Fruit fly (Drosophila melanogaster) whole organism, prepupa: ENCODE data around the gene SLC22A.

Experiments
- Blimp-1 ChIP-seq: fragments of 200-800 bp; sonication (Bioruptor generic); optimal IDR thresholded peaks from 3 replicates; lab custom pipeline; 2017; ENCODE audit warnings: missing biosample characterization, missing genetic modification characterization, mild to moderate bottlenecking, moderate library complexity, missing genetic modification reagents
- CG10631 ChIP-seq: fragments of 200-800 bp; sonication (Bioruptor generic); optimal IDR thresholded peaks from 2 replicates; lab custom pipeline; 2016; ENCODE audit warnings: missing biosample characterization, missing genetic modification characterization
- CG11294 ChIP-seq: fragments of 200-800 bp; sonication (Bioruptor generic); IDR thresholded peaks from 2 replicates; pipeline ENCODE4 v1.3.6; 2022; ENCODE audit warnings: missing biosample characterization, missing genetic modification characterization
- CG11762 ChIP-seq: fragments of 200-800 bp; sonication (Bioruptor generic); optimal IDR thresholded peaks from 3 replicates; lab custom pipeline; 2016; ENCODE audit warnings: missing biosample characterization, missing genetic modification characterization; ENCODE audit not compliant: insufficient read depth
- CG11902 ChIP-seq: fragments of 200-800 bp; sonication (Bioruptor generic); optimal IDR thresholded peaks from 3 replicates; lab custom pipeline; 2016; ENCODE audit warnings: missing biosample characterization, missing genetic modification characterization
- CG15336 ChIP-seq: fragments of 200-800 bp; sonication (Bioruptor generic); IDR thresholded peaks from 2 replicates; pipeline ENCODE4 v1.3.6; 2022; ENCODE audit warnings: missing biosample characterization, missing genetic modification characterization
- CG1621 ChIP-seq: fragments of 200-800 bp; sonication (Bioruptor generic); optimal IDR thresholded peaks from 3 replicates; lab custom pipeline; 2018; ENCODE audit warnings: missing biosample characterization, mild to moderate bottlenecking, missing genetic modification characterization
- CG16779 ChIP-seq: fragments of 200-800 bp; sonication (Bioruptor generic); optimal IDR thresholded peaks from 3 replicates; lab custom pipeline; 2017; ENCODE audit warnings: missing biosample characterization, mild to moderate bottlenecking, missing genetic modification characterization
- CG3032 ChIP-seq: fragments of 200-800 bp; optimal IDR thresholded peaks from 2 replicates; lab custom pipeline; 2019; ENCODE audit warnings: missing biosample characterization, mild to moderate bottlenecking, missing genetic modification characterization, moderate library complexity
- CG31627 ChIP-seq: fragments of 200-800 bp; sonication (Bioruptor generic); optimal IDR thresholded peaks from 3 replicates; lab custom pipeline; 2016; ENCODE audit warnings: missing biosample characterization, missing genetic modification characterization
- CG32006 ChIP-seq: fragments of 200-800 bp; sonication (Bioruptor generic); optimal IDR thresholded peaks from 3 replicates; lab custom pipeline; 2017; ENCODE audit warnings: missing biosample characterization, mild to moderate bottlenecking, missing genetic modification characterization
- CG3919 ChIP-seq: fragments of 200-800 bp; sonication (Bioruptor generic); optimal IDR thresholded peaks from 3 replicates; lab custom pipeline; 2016; ENCODE audit warnings: missing biosample characterization, missing genetic modification characterization
- CG4318 ChIP-seq: fragments of 200-800 bp; sonication (Bioruptor generic); optimal IDR thresholded peaks from 3 replicates; lab custom pipeline; 2017; ENCODE audit warnings: missing biosample characterization, mild to moderate bottlenecking, missing genetic modification characterization
- CG6163 ChIP-seq: fragments of 200-800 bp; sonication (Bioruptor generic); IDR thresholded peaks from 3 replicates; pipeline ENCODE4 v1.3.6; 2022; ENCODE audit warnings: missing biosample characterization, missing genetic modification characterization
- CG6276 ChIP-seq: fragments of 200-800 bp; sonication (Bioruptor generic); optimal IDR thresholded peaks from 2 replicates; lab custom pipeline; 2017; ENCODE audit warnings: missing biosample characterization, mild to moderate bottlenecking, missing genetic modification characterization
- CG6792 ChIP-seq: fragments of 200-800 bp; sonication (Bioruptor generic); optimal IDR thresholded peaks from 3 replicates; lab custom pipeline; 2016; ENCODE audit warnings: missing biosample characterization, missing genetic modification characterization
- CG6808 ChIP-seq: fragments of 200-800 bp; sonication (Bioruptor generic); optimal IDR thresholded peaks from 3 replicates; lab custom pipeline; 2017; ENCODE audit warnings: missing biosample characterization, missing genetic modification characterization, mild to moderate bottlenecking, moderate library complexity, missing genetic modification reagents
- CG6854 ChIP-seq: fragments of 200-800 bp; sonication (Bioruptor generic); optimal IDR thresholded peaks from 2 replicates; lab custom pipeline; 2017; ENCODE audit warnings: missing biosample characterization, mild to moderate bottlenecking, missing genetic modification characterization
- CG7368 ChIP-seq: fragments of 200-800 bp; sonication (Bioruptor generic); optimal IDR thresholded peaks from 3 replicates; lab custom pipeline; 2016; ENCODE audit warnings: missing biosample characterization, missing genetic modification characterization
- CG8119 ChIP-seq: fragments of 200-800 bp; sonication (Bioruptor generic); IDR thresholded peaks from 3 replicates; pipeline ENCODE4 v1.3.6; 2022; ENCODE audit warnings: missing biosample characterization, missing genetic modification characterization
- CG8319 ChIP-seq: fragments of 200-800 bp; sonication (Bioruptor generic); optimal IDR thresholded peaks from 3 replicates; lab custom pipeline; 2016; ENCODE audit warnings: missing biosample characterization, missing genetic modification characterization
- Eip75B ChIP-seq: fragments of 200-800 bp; sonication (Bioruptor generic); optimal IDR thresholded peaks from 3 replicates; lab custom pipeline; 2016; ENCODE audit warnings: missing biosample characterization, missing genetic modification characterization
- Eip78C ChIP-seq: fragments of 200-800 bp; sonication (Bioruptor generic); peaks from one replicate; lab custom pipeline; 2016; ENCODE audit warnings: missing biosample characterization, missing genetic modification characterization
- Ets21C ChIP-seq: fragments of 200-800 bp; sonication (Bioruptor generic); optimal IDR thresholded peaks from 3 replicates; lab custom pipeline; 2016; ENCODE audit warnings: missing biosample characterization, missing genetic modification characterization
- Ets96B ChIP-seq: fragments of 200-800 bp; optimal IDR thresholded peaks from 2 replicates; lab custom pipeline; 2019; ENCODE audit warnings: missing biosample characterization, mild to moderate bottlenecking, missing genetic modification characterization, moderate library complexity
- Hr38 ChIP-seq: sonication (Bioruptor generic); optimal IDR thresholded peaks from 2 replicates; lab custom pipeline; 2016; ENCODE audit warnings: missing biosample characterization, missing genetic modification characterization
- Hr39 ChIP-seq: fragments of 200-800 bp; sonication (Bioruptor generic); optimal IDR thresholded peaks from 2 replicates; lab custom pipeline; 2016; ENCODE audit warnings: missing biosample characterization, missing genetic modification characterization
- Hr4 ChIP-seq: fragments of 200-800 bp; sonication (Bioruptor generic); optimal IDR thresholded peaks from 3 replicates; lab custom pipeline; 2016; ENCODE audit warnings: missing biosample characterization, missing genetic modification characterization
- Lpt ChIP-seq: fragments of 200-800 bp; sonication (Bioruptor generic); optimal IDR thresholded peaks from 3 replicates; lab custom pipeline; 2016; ENCODE audit warnings: missing biosample characterization, missing genetic modification characterization
- Met ChIP-seq: fragments of 200-800 bp; sonication (Bioruptor generic); optimal IDR thresholded peaks from 3 replicates; lab custom pipeline; 2016; ENCODE audit warnings: missing biosample characterization, missing genetic modification characterization
- OdsH ChIP-seq: fragments of 200-800 bp; sonication (Bioruptor generic); optimal IDR thresholded peaks from 3 replicates; lab custom pipeline; 2016; ENCODE audit warnings: missing biosample characterization, missing genetic modification characterization
- Sox102F ChIP-seq: fragments of 200-800 bp; sonication (Bioruptor generic); optimal IDR thresholded peaks from 2 replicates; lab custom pipeline; 2016; ENCODE audit warnings: missing biosample characterization, mild to moderate bottlenecking, missing genetic modification characterization
- Sox15 ChIP-seq: fragments of 200-800 bp; sonication (Bioruptor generic); optimal IDR thresholded peaks from 3 replicates; lab custom pipeline; 2016; ENCODE audit warnings: missing biosample characterization, missing genetic modification characterization
- cyc ChIP-seq: fragments of 200-800 bp; sonication (Bioruptor generic); optimal IDR thresholded peaks from 3 replicates; lab custom pipeline; 2016; ENCODE audit warnings: missing biosample characterization, missing genetic modification characterization
- dac ChIP-seq: fragments of 200-800 bp; sonication (Bioruptor generic); optimal IDR thresholded peaks from 2 replicates; lab custom pipeline; 2017; ENCODE audit warnings: missing biosample characterization, mild to moderate bottlenecking, missing genetic modification characterization
- dsx ChIP-seq: fragments of 200-800 bp; optimal IDR thresholded peaks from 3 replicates; lab custom pipeline; 2019; ENCODE audit warnings: missing biosample characterization, mild to moderate bottlenecking, missing genetic modification characterization, moderate library complexity; ENCODE audit not compliant: poor library complexity, severe bottlenecking
- eg ChIP-seq: fragments of 200-800 bp; sonication (Bioruptor generic); IDR thresholded peaks from 3 replicates; pipeline ENCODE4 v1.3.6; 2022; ENCODE audit warnings: missing biosample characterization, missing genetic modification characterization
- fd59A ChIP-seq: fragments of 200-800 bp; sonication (Bioruptor generic); optimal IDR thresholded peaks from 2 replicates; lab custom pipeline; 2017; ENCODE audit warnings: missing biosample characterization, mild to moderate bottlenecking, missing genetic modification characterization, missing genetic modification reagents
- fd85E ChIP-seq: fragments of 200-800 bp; sonication (Bioruptor generic); optimal IDR thresholded peaks from 3 replicates; lab custom pipeline; 2016; ENCODE audit warnings: missing biosample characterization, missing genetic modification characterization
- fkh ChIP-seq: fragments of 200-800 bp; sonication (Bioruptor generic); optimal IDR thresholded peaks from 3 replicates; lab custom pipeline; 2017; ENCODE audit warnings: missing biosample characterization, mild to moderate bottlenecking, missing genetic modification characterization, moderate library complexity
- lz ChIP-seq: fragments of 200-800 bp; sonication (Bioruptor generic); optimal IDR thresholded peaks from 3 replicates; lab custom pipeline; 2016; ENCODE audit warnings: missing biosample characterization, missing genetic modification characterization
- net ChIP-seq: fragments of 200-800 bp; sonication (Bioruptor generic); optimal IDR thresholded peaks from 3 replicates; lab custom pipeline; 2016; ENCODE audit warnings: missing biosample characterization, missing genetic modification characterization
- salr ChIP-seq, 2 experiments: fragments of 200-800 bp; sonication (Bioruptor generic); optimal IDR thresholded peaks; 3 replicates each; lab custom pipeline; 2016 to 2018; ENCODE audit warnings: missing biosample characterization in 2 of 2, missing genetic modification characterization in 2 of 2, mild to moderate bottlenecking in 1 of 2
- spab ChIP-seq: fragments of 200-800 bp; sonication (Bioruptor generic); optimal IDR thresholded peaks from 2 replicates; lab custom pipeline; 2017; ENCODE audit warnings: missing biosample characterization, mild to moderate bottlenecking, missing genetic modification characterization, missing genetic modification reagents
- ss ChIP-seq, 2 experiments: fragments of 200-800 bp; sonication (Bioruptor generic); optimal IDR thresholded peaks; 2 replicates in 1 of 2; 3 replicates in 1 of 2; lab custom pipeline; 2017 to 2018; ENCODE audit warnings: mild to moderate bottlenecking in 2 of 2, missing biosample characterization in 2 of 2, missing genetic modification characterization in 2 of 2, moderate library complexity in 1 of 2
- svp ChIP-seq: fragments of 200-800 bp; sonication (Bioruptor generic); peaks from one replicate; lab custom pipeline; 2016; ENCODE audit warnings: missing biosample characterization, missing genetic modification characterization
- topi ChIP-seq: fragments of 200-800 bp; sonication (Bioruptor generic); optimal IDR thresholded peaks from 3 replicates; lab custom pipeline; 2016; ENCODE audit warnings: missing biosample characterization, missing genetic modification characterization
- vri ChIP-seq: fragments of 200-800 bp; sonication (Bioruptor generic); optimal IDR thresholded peaks from 3 replicates; lab custom pipeline; 2016; ENCODE audit warnings: missing biosample characterization, mild to moderate bottlenecking, missing genetic modification characterization

The SLC22A gene

dm6 chr3L:21889601-21890000, 44.9 kb upstream of the SLC22A start:
- TF ChIP-seq svp (GFP tag; lab: Kevin White, UChicago) (peak; percentile 78), net (GFP tag; lab: Kevin White, UChicago) (peak; percentile 9), ss (GFP tag; optimal IDR thresholded peaks at IDR 0.05; lab: Kevin White, UChicago) (peak in 1 of 2 experiments; percentile 9), vri (GFP tag; lab: Kevin White, UChicago) (peak; percentile 1), Eip78C (GFP tag; lab: Kevin White, UChicago) (peak; percentile 53), CG6163 (GFP tag; lab: Robert Waterston, UW) (0 out of 3 replicates have a peak, but pooled peaks have one; percentile 20), Lpt (GFP tag; lab: Kevin White, UChicago) (peak; percentile 19), eg (GFP tag; lab: Robert Waterston, UW) (peak; percentile 40; the same call in 1 of the 3 replicates), CG6276 (GFP tag; lab: Kevin White, UChicago) (no peak), CG31627 (GFP tag; lab: Kevin White, UChicago) (no peak), cyc (GFP tag; lab: Kevin White, UChicago) (no peak), Sox15 (GFP tag; lab: Kevin White, UChicago) (no peak)

- TF ChIP-seq Blimp-1 (peak; percentile 46), dac (GFP tag; lab: Kevin White, UChicago) (peak; percentile 78), topi (GFP tag; lab: Kevin White, UChicago) (peak; percentile 88), CG11294 (peak; percentile 73), dsx (GFP tag; lab: Kevin White, UChicago) (peak; percentile 77), CG6808 (GFP tag; lab: Kevin White, UChicago) (peak; percentile 61), CG16779 (tag; lab: Kevin White, UChicago) (peak; percentile 77), salr (GFP tag; optimal IDR thresholded peaks at IDR 0.05; lab: Kevin White, UChicago) (peak; percentile 33 to 92), spab (GFP tag; lab: Kevin White, UChicago) (peak; percentile 64), CG6792 (GFP tag; lab: Kevin White, UChicago) (peak; percentile 88), Hr39 (GFP tag; lab: Kevin White, UChicago) (peak; percentile 90), CG3032 (tag; lab: Kevin White, UChicago) (peak; percentile 75), CG7368 (GFP tag; lab: Kevin White, UChicago) (peak; percentile 72), CG6276 (GFP tag; lab: Kevin White, UChicago) (peak; percentile 88), svp (GFP tag; lab: Kevin White, UChicago) (peak; percentile 95), CG11902 (peak; percentile 38), CG1621 (tag; lab: Kevin White, UChicago) (peak; percentile 77), CG32006 (peak; percentile 93), ss (GFP tag; optimal IDR thresholded peaks at IDR 0.05; lab: Kevin White, UChicago) (peak; percentile 48 to 57), CG3919 (GFP tag; lab: Kevin White, UChicago) (peak; percentile 90), Eip75B (GFP tag; lab: Kevin White, UChicago) (peak; percentile 91), CG8319 (peak; percentile 48), fkh (no peak), CG8119 (GFP tag; lab: Robert Waterston, UW) (peak; percentile 93), fd59A (GFP tag; lab: Kevin White, UChicago) (peak; percentile 63), Hr38 (no peak), OdsH (GFP tag; lab: Kevin White, UChicago) (peak; percentile 89), Sox15 (GFP tag; lab: Kevin White, UChicago) (peak; percentile 55), Ets21C (peak; percentile 84), Lpt (GFP tag; lab: Kevin White, UChicago) (peak; percentile 89), Hr4 (GFP tag; lab: Kevin White, UChicago) (peak; percentile 89), Eip78C (GFP tag; lab: Kevin White, UChicago) (peak; percentile 95), CG11762 (peak; percentile 82), net (GFP tag; lab: Kevin White, UChicago) (peak; percentile 89), fd85E (GFP tag; lab: Kevin White, UChicago) (peak; percentile 1), Ets96B (tag; lab: Kevin White, UChicago) (peak; percentile 85), CG4318 (GFP tag; lab: Kevin White, UChicago) (peak; percentile 76), Sox102F (GFP tag; lab: Kevin White, UChicago) (peak; percentile 84), Met (GFP tag; lab: Kevin White, UChicago) (peak; percentile 92), CG15336 (GFP tag; lab: Robert Waterston, UW) (peak; percentile 95), CG10631 (peak; percentile 90), CG6854 (GFP tag; lab: Kevin White, UChicago) (peak; percentile 24), lz (GFP tag; lab: Kevin White, UChicago) (peak; percentile 91)
These were observed 43.2 kb upstream of the SLC22A start for dm6 chr3L:21891307-21891774.
